Worm (Caenorhabditis elegans): ENCODE data around the gene C14A11.5.

The C14A11.5 gene

DNA sequence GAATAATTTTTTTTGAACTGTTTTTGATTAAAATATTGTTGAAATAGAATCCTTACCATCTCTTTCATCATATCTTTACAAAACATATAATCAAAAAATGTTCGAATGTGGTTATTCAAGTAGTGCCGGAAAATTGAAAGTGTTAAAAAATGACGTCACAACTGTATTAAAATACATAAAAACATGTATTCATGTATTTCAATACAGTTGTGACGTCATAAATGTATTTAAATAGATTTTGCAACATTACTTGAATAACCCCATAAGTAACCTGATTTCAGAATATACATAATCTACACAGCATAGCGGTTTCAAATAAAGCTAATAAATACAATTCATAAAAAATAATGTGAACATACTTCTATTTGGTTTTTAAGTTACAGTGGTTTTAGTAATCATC, 30.4 kb downstream of the C14A11.5 start:
- no peak for TF ChIP-seq hmg-4 (GFP tag; optimal IDR thresholded peaks at IDR 0.05)
- no peak for TF ChIP-seq B0310.2 (tag; optimal IDR thresholded peaks at IDR 0.05)
- TF ChIP-seq hmbx-1 (tag; optimal IDR thresholded peaks at IDR 0.05), result no peak
- TF ChIP-seq ama-1 (optimal IDR thresholded peaks at IDR 0.05), result no peak
- TF ChIP-seq scrt-1 (GFP tag; IDR thresholded peaks at IDR 0.05), result no peak
- no peak for TF ChIP-seq aly-1 (tag; optimal IDR thresholded peaks at IDR 0.05)
- no peak for TF ChIP-seq ceh-13 (GFP tag; optimal IDR thresholded peaks at IDR 0.05)
- no peak for TF ChIP-seq ets-7 (tag; optimal IDR thresholded peaks at IDR 0.05)
- TF ChIP-seq tbx-11 (GFP tag; IDR thresholded peaks at IDR 0.05), result no peak
- no peak for TF ChIP-seq flt-1 (GFP tag; IDR thresholded peaks at IDR 0.05)
- TF ChIP-seq hnd-1 (tag; optimal IDR thresholded peaks at IDR 0.05), result no peak
- TF ChIP-seq ceh-36 (tag; optimal IDR thresholded peaks at IDR 0.05), result no peak
- no peak for TF ChIP-seq tbx-37 (GFP tag; conservative IDR thresholded peaks at IDR 0.05)
- no peak for TF ChIP-seq sea-1 (GFP tag; conservative IDR thresholded peaks at IDR 0.05)
- TF ChIP-seq pes-1 (GFP tag; IDR thresholded peaks at IDR 0.05), result no peak
- TF ChIP-seq tra-4 (tag; optimal IDR thresholded peaks at IDR 0.05), result no peak
- no peak for TF ChIP-seq F13C5.2 (tag; optimal IDR thresholded peaks at IDR 0.05)

DNA sequence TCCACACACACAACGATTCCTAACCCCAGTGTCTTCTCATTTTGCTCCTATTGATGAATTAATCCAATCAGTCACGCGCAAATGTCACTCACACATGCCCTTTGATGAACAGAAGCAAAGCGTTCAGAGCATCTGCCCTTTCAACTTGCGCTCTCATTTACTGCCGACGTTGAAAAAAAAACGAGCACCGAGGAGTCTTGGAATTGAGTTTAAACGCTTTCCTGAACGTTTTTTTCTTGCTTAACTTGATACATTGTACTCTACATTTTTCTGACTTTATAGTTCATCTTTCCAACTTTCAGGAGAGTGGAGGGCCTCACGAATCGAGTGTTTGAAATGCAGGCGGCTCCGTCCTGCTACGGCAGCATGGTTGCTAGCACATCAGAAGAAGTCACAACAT, 35.6 kb downstream of the C14A11.5 start, which contains the start of gene cgef-1:
Gene cgef-1 (plus strand): TSS at position 301 of the 400 bp plus-strand sequence.
- TF ChIP-seq ama-1 (optimal IDR thresholded peaks at IDR 0.05) (no peak), sea-1 (GFP tag; conservative IDR thresholded peaks at IDR 0.05) (no peak), ets-7 (tag; optimal IDR thresholded peaks at IDR 0.05) (no peak), hmg-4 (GFP tag; optimal IDR thresholded peaks at IDR 0.05) (no peak), pes-1 (GFP tag; IDR thresholded peaks at IDR 0.05) (no peak), scrt-1 (GFP tag; IDR thresholded peaks at IDR 0.05) (no peak), hmbx-1 (tag; optimal IDR thresholded peaks at IDR 0.05) (no peak), flt-1 (GFP tag; IDR thresholded peaks at IDR 0.05) (no peak), F13C5.2 (tag; optimal IDR thresholded peaks at IDR 0.05) (no peak), ceh-36 (tag; optimal IDR thresholded peaks at IDR 0.05) (no peak), hnd-1 (tag; optimal IDR thresholded peaks at IDR 0.05) (no peak)

DNA sequence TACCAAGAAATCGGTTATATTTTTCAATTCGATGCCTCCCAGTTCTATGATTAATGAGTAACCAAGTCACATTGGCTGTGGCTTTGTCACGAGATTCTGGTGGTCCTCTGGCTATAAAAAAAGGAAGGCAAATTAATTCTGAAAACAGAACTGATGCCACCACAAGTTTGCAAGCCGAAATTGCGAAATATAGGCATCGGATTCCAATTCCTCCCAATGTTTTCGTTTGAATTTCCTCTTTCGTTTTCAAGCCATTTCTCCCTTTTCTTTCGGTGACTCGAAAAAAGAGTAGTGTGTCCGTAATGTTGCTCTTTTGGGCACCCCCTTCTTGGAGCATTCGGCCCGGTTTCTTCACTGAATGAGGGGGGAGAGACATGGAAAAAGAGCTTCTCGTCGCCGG, 37.6 kb downstream of the C14A11.5 start, which contains the start of gene F55F1.2:
Gene F55F1.2 (minus strand): TSS at position 376 of the 400 bp plus-strand sequence.
- TF ChIP-seq flt-1 (GFP tag; IDR thresholded peaks at IDR 0.05), result no peak
- TF ChIP-seq hnd-1 (tag; optimal IDR thresholded peaks at IDR 0.05), result no peak
- no peak for TF ChIP-seq ceh-13 (GFP tag; optimal IDR thresholded peaks at IDR 0.05)
- no peak for TF ChIP-seq pes-1 (GFP tag; IDR thresholded peaks at IDR 0.05)
- TF ChIP-seq sea-1 (GFP tag; conservative IDR thresholded peaks at IDR 0.05), result no peak
- no peak for TF ChIP-seq tbx-37 (GFP tag; conservative IDR thresholded peaks at IDR 0.05)
- TF ChIP-seq tra-4 (tag; optimal IDR thresholded peaks at IDR 0.05), result no peak
- no peak for TF ChIP-seq ceh-36 (tag; optimal IDR thresholded peaks at IDR 0.05)
- no peak for TF ChIP-seq scrt-1 (GFP tag; IDR thresholded peaks at IDR 0.05)
- no peak for TF ChIP-seq tbx-11 (GFP tag; IDR thresholded peaks at IDR 0.05)
- no peak for TF ChIP-seq ama-1 (optimal IDR thresholded peaks at IDR 0.05)
- TF ChIP-seq aly-1 (tag; optimal IDR thresholded peaks at IDR 0.05), result no peak

DNA sequence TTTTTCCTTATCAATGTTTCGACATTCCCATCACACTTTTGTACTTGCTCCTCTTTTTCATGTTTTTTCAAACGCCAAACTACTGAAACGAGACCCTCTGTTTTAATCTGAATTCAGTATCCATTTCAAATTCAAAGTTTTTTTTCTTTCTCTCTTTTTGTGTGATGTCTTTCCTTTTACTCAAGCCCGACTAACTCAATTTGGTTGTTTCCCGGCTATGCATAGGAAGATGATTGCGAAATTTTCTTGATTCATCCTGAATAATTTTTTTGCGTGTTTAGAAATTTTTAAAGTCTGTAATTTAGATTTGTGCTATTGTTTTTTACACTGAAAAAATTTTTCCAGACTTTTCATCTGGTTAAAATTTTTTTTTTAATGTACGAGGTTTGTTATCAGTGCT, 43.0 kb downstream of the C14A11.5 start:
- TF ChIP-seq tbx-37 (GFP tag; conservative IDR thresholded peaks at IDR 0.05) (no peak), aly-1 (tag; optimal IDR thresholded peaks at IDR 0.05) (no peak), hnd-1 (tag; optimal IDR thresholded peaks at IDR 0.05) (no peak), F13C5.2 (tag; optimal IDR thresholded peaks at IDR 0.05) (no peak), ama-1 (optimal IDR thresholded peaks at IDR 0.05) (no peak), scrt-1 (GFP tag; IDR thresholded peaks at IDR 0.05) (no peak), hmg-4 (GFP tag; optimal IDR thresholded peaks at IDR 0.05) (no peak), ceh-13 (GFP tag; optimal IDR thresholded peaks at IDR 0.05) (no peak), sea-1 (GFP tag; conservative IDR thresholded peaks at IDR 0.05) (no peak), hmbx-1 (tag; optimal IDR thresholded peaks at IDR 0.05) (no peak), tra-4 (tag; optimal IDR thresholded peaks at IDR 0.05) (no peak), tbx-11 (GFP tag; IDR thresholded peaks at IDR 0.05) (no peak)

DNA sequence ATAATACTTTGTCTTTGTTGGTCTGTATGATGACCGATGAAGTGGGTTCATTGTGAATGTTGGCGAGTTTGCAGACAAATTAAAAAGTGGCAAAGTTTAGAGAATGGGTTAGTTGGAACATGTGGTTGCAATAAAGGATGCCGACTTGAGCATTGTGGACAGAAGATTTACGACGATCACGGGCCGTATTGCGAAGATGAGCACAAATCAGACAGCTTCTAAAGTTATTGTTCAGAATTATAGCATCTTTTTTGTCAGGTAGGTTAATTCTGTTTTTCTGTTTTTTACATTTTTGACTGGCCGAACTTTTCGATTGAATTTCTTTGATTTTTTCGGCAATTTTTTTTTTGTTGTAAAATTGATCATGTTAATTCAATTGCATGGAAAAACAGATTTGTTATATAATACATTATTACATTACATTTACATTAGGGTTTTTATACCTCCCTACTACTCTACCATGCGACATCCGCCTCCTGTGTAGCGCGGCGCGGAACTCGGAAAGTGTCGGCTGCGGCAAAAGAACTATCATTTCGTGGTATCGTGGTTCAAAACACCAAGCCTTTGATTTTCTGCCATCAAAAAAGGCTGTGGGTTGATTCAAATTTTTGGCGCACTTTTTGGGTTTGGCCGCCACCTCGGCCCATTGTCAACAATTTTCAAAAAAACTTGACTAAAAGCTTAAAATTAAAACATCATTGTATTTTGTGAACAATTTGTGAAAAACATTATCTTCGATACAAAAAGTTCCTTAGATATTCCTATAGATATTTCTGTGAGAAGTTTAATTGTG, 43.7 kb downstream of the C14A11.5 start, which contains the start of gene unc-2:
Gene unc-2 (minus strand): TSS at position 51 of the 793 bp plus-strand sequence.
- TF ChIP-seq ama-1 (optimal IDR thresholded peaks at IDR 0.05) (no peak), sea-1 (GFP tag; conservative IDR thresholded peaks at IDR 0.05) (no peak), hmbx-1 (tag; optimal IDR thresholded peaks at IDR 0.05) (no peak), pes-1 (GFP tag; IDR thresholded peaks at IDR 0.05) (no peak), ceh-36 (tag; optimal IDR thresholded peaks at IDR 0.05) (no peak), hnd-1 (tag; optimal IDR thresholded peaks at IDR 0.05) (no peak), tbx-37 (GFP tag; conservative IDR thresholded peaks at IDR 0.05) (no peak), tbx-11 (GFP tag; IDR thresholded peaks at IDR 0.05) (no peak), aly-1 (tag; optimal IDR thresholded peaks at IDR 0.05) (no peak), tra-4 (tag; optimal IDR thresholded peaks at IDR 0.05) (no peak), F13C5.2 (tag; optimal IDR thresholded peaks at IDR 0.05) (no peak), scrt-1 (GFP tag; IDR thresholded peaks at IDR 0.05) (no peak), ceh-13 (GFP tag; optimal IDR thresholded peaks at IDR 0.05) (no peak), B0310.2 (tag; optimal IDR thresholded peaks at IDR 0.05) (no peak), ets-7 (tag; optimal IDR thresholded peaks at IDR 0.05) (no peak), hmg-4 (GFP tag; optimal IDR thresholded peaks at IDR 0.05) (no peak), flt-1 (GFP tag; IDR thresholded peaks at IDR 0.05) (no peak)

All from whole organism, early embryonic.